Fruit fly (Drosophila melanogaster): ENCODE data around the gene CG15571.

The CG15571 gene

DNA sequence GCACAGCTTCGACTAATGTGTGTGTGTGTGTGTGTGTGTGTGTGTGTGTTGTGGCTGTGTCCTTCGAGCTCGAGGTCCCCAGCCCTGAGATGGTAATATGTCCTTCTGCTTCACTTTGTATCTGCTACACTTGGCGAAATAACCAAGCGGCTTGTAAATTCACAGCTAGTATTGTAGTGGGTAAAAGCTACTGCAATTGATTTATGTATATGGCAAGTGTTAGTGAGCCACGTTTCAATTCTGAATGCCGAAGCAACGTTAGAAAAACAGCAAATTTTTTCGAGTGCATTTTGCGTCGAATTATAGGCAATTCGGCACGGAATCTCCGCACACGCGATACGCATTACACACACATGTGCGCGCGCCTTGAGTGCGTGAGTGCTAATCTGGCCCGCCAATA lies 45.5 kb upstream of the CG15571 start (continued):
- 0 out of 3 replicates have a peak, but pooled peaks have one; percentile 31 for TF ChIP-seq CG11456 (GFP tag; IDR thresholded peaks at IDR 0.05)
- TF ChIP-seq mam (GFP tag; optimal IDR thresholded peaks at IDR 0.05): peak; percentile 50
- no peak for TF ChIP-seq CG7745 (tag; optimal IDR thresholded peaks at IDR 0.05)
- no peak for TF ChIP-seq oc (tag; optimal IDR thresholded peaks at IDR 0.05)
- peak; percentile 62; the same call in 1 of the 2 replicates for TF ChIP-seq CG6689 (GFP tag; IDR thresholded peaks at IDR 0.05)
- no peak for TF ChIP-seq Lim3 (GFP tag; IDR thresholded peaks at IDR 0.05)
- peak; percentile 45 for TF ChIP-seq HHEX (GFP tag; optimal IDR thresholded peaks at IDR 0.05)
- no peak for TF ChIP-seq zen2 (GFP tag; IDR thresholded peaks at IDR 0.05; ENCODE audit: partially characterized antibody)
- TF ChIP-seq ara (GFP tag; IDR thresholded peaks at IDR 0.05): peak; percentile 45; the same call in 1 of the 2 replicates
- no peak for TF ChIP-seq ftz-f1 (GFP tag; optimal IDR thresholded peaks at IDR 0.05)
- no peak for TF ChIP-seq CG8478 (optimal IDR thresholded peaks at IDR 0.05)
- TF ChIP-seq CG3847 (GFP tag; IDR thresholded peaks at IDR 0.05): peak; percentile 46
- no peak for TF ChIP-seq CG10321 (GFP tag; IDR thresholded peaks at IDR 0.05)
- TF ChIP-seq CG17359 (tag; optimal IDR thresholded peaks at IDR 0.05): peak; percentile 54
- TF ChIP-seq phol (tag; optimal IDR thresholded peaks at IDR 0.05): peak; percentile 41
- TF ChIP-seq shn (GFP tag; optimal IDR thresholded peaks at IDR 0.05): no peak
- 0 out of 3 replicates have a peak, but pooled peaks have one; percentile 23 for TF ChIP-seq Aef1 (GFP tag; IDR thresholded peaks at IDR 0.05)
- peak; percentile 29 for TF ChIP-seq eyg (GFP tag; optimal IDR thresholded peaks at IDR 0.05)
- no peak for TF ChIP-seq inv (GFP tag; IDR thresholded peaks at IDR 0.05; ENCODE audit: partially characterized antibody)
- peak; percentile 51 for TF ChIP-seq CG9215 (GFP tag; IDR thresholded peaks at IDR 0.05)
- TF ChIP-seq Hr51 (GFP tag; optimal IDR thresholded peaks at IDR 0.05): peak in 1 of 2 experiments; percentile 38
- peak; percentile 68 for TF ChIP-seq gem (tag; optimal IDR thresholded peaks at IDR 0.05)
- peak; percentile 56 for TF ChIP-seq Xbp1 (GFP tag; optimal IDR thresholded peaks at IDR 0.05)
- peak; percentile 29; the same call in 1 of the 2 replicates for TF ChIP-seq Rx (GFP tag; IDR thresholded peaks at IDR 0.05)
- TF ChIP-seq Xrp1 (GFP tag; IDR thresholded peaks at IDR 0.05): peak; percentile 58
- peak; percentile 13 for TF ChIP-seq fu2 (GFP tag; optimal IDR thresholded peaks at IDR 0.05)
- TF ChIP-seq CG8290 (GFP tag; optimal IDR thresholded peaks at IDR 0.05): no peak
- TF ChIP-seq CG8290 (tag; optimal IDR thresholded peaks at IDR 0.05): peak in 1 of 2 experiments; percentile 88
- TF ChIP-seq Deaf1 (tag; optimal IDR thresholded peaks at IDR 0.05): peak; percentile 7
- TF ChIP-seq CG30431 (GFP tag; optimal IDR thresholded peaks at IDR 0.05): peak; percentile 41
- TF ChIP-seq CG16815 (GFP tag; optimal IDR thresholded peaks at IDR 0.05): peak; percentile 5
- no peak for TF ChIP-seq CG12104 (GFP tag; optimal IDR thresholded peaks at IDR 0.05)
- TF ChIP-seq CG34376 (GFP tag; optimal IDR thresholded peaks at IDR 0.05): no peak
- peak; percentile 38 for TF ChIP-seq CG17385 (GFP tag; optimal IDR thresholded peaks at IDR 0.05)
- peak; percentile 57 for TF ChIP-seq abd-A (tag; optimal IDR thresholded peaks at IDR 0.05)
- TF ChIP-seq unpg (GFP tag; optimal IDR thresholded peaks at IDR 0.05): peak; percentile 53
- peak; percentile 33 for TF ChIP-seq scrt (GFP tag; optimal IDR thresholded peaks at IDR 0.05)
- peak; percentile 43 for TF ChIP-seq CG12219 (GFP tag; optimal IDR thresholded peaks at IDR 0.05)
- 0 out of 2 replicates have a peak, but pooled peaks have one; percentile 14 for TF ChIP-seq CG4730 (GFP tag; IDR thresholded peaks at IDR 0.05)
- TF ChIP-seq Dek (tag; optimal IDR thresholded peaks at IDR 0.05): peak; percentile 23
- peak; percentile 21 for TF ChIP-seq CG5180 (GFP tag; optimal IDR thresholded peaks at IDR 0.05)
- peak; percentile 23 for TF ChIP-seq zfh2 (GFP tag; optimal IDR thresholded peaks at IDR 0.05)
- peak; percentile 12 for TF ChIP-seq CG5245 (GFP tag; optimal IDR thresholded peaks at IDR 0.05)
- peak; percentile 60 for TF ChIP-seq CG7556 (GFP tag; optimal IDR thresholded peaks at IDR 0.05)
- peak; percentile 51 for TF ChIP-seq chm (GFP tag; IDR thresholded peaks at IDR 0.05)
- TF ChIP-seq CG6791 (GFP tag; IDR thresholded peaks at IDR 0.05; ENCODE audit: partially characterized antibody): no peak

Data from whole organism, embryonic.